Worm (Caenorhabditis elegans): ENCODE results near the gene cha-1.

- TF ChIP-seq flh-1 (GFP tag; optimal IDR thresholded peaks at IDR 0.05) (no peak), nhr-2 (tag; optimal IDR thresholded peaks at IDR 0.05) (no peak), sptf-1 (tag; optimal IDR thresholded peaks at IDR 0.05) (no peak), nhr-12 (tag; optimal IDR thresholded peaks at IDR 0.05) (no peak), unc-62 (GFP tag; optimal IDR thresholded peaks at IDR 0.05) (no peak), ceh-83 (GFP tag; optimal IDR thresholded peaks at IDR 0.05) (no peak), ces-1 (GFP tag; optimal IDR thresholded peaks at IDR 0.05) (peak; percentile 63), nhr-237 (tag; optimal IDR thresholded peaks at IDR 0.05) (no peak), unc-39 (tag; optimal IDR thresholded peaks at IDR 0.05) (no peak), blmp-1 (tag; optimal IDR thresholded peaks at IDR 0.05) (no peak), elt-1 (tag; optimal IDR thresholded peaks at IDR 0.05; ENCODE audit: borderline replicate concordance, insufficient read depth) (no peak), hlh-1 (tag; optimal IDR thresholded peaks at IDR 0.05) (no peak)
Measured at ce11 chrIV:3621805-3622355, 2.6 kb downstream of the cha-1 start.
